Worm (Caenorhabditis elegans) whole organism, L4 larva: ENCODE data around the gene B0464.9.

Source experiments
- ceh-28 ChIP-seq: fragments of 150-350 bp; optimal IDR thresholded peaks from 2 replicates; lab custom pipeline; 2014; ENCODE audit warnings: missing biosample characterization, missing genetic modification reagents, missing genetic modification characterization
- mdl-1 ChIP-seq, 2 experiments: fragments of 150-350 bp in 1 of 2; sonication (generic microtip) in 1 of 2; optimal IDR thresholded peaks; 2 replicates each; lab custom pipeline; 2014 to 2017; ENCODE audit warnings: missing biosample characterization in 2 of 2, missing genetic modification characterization in 2 of 2
- nhr-10 ChIP-seq: fragments of 150-350 bp; optimal IDR thresholded peaks from 2 replicates; lab custom pipeline; 2014; ENCODE audit warnings: missing biosample characterization, missing genetic modification characterization
- zip-11 ChIP-seq: fragments of 200-800 bp; sonication (Bioruptor generic); IDR thresholded peaks from 2 replicates; pipeline ENCODE4 v1.3.6; 2022; ENCODE audit warnings: missing genetic modification characterization, missing compliant biosample characterization

ce11 chrIII:9434999-9435398 lies 30.6 kb upstream of the B0464.9 start:
- TF ChIP-seq nhr-10 (tag; lab: Kevin White, UChicago): no peak
- no peak for TF ChIP-seq mdl-1 (tag; optimal IDR thresholded peaks at IDR 0.05; lab: Kevin White, UChicago)
- TF ChIP-seq zip-11 (GFP tag; lab: Robert Waterston, UW): no peak
- TF ChIP-seq ceh-28 (tag; lab: Kevin White, UChicago): no peak
